Fruit fly (Drosophila melanogaster): ENCODE measurements around the gene Saf-B.

The Saf-B gene

dm6 chr3R:24787042-24787565 is 30.2 kb upstream of the Saf-B start, which contains the start of gene CG5805 (continued):
- peak; percentile 25; the same call in 1 of the 3 replicates for TF ChIP-seq CG34224 (GFP tag; IDR thresholded peaks at IDR 0.05; ENCODE audit: partially characterized antibody)
- TF ChIP-seq CG1233 (GFP tag; optimal IDR thresholded peaks at IDR 0.05) = peak; percentile 90
- no peak for TF ChIP-seq Doc3 (GFP tag; IDR thresholded peaks at IDR 0.05; ENCODE audit: partially characterized antibody)
- peak; percentile 63 for TF ChIP-seq jing (GFP tag; optimal IDR thresholded peaks at IDR 0.05)
- TF ChIP-seq NK7.1 (GFP tag; optimal IDR thresholded peaks at IDR 0.05) = peak; percentile 70
- peak; percentile 87 for TF ChIP-seq Lhr (GFP tag; optimal IDR thresholded peaks at IDR 0.05)
- peak; percentile 63 for TF ChIP-seq tin (GFP tag; optimal IDR thresholded peaks at IDR 0.05)
- peak; percentile 67 for TF ChIP-seq CG10267 (tag; optimal IDR thresholded peaks at IDR 0.05)
- TF ChIP-seq fd3F (GFP tag; optimal IDR thresholded peaks at IDR 0.05) = peak; percentile 80
- TF ChIP-seq nmo (GFP tag; optimal IDR thresholded peaks at IDR 0.05) = peak; percentile 86
- no peak for TF ChIP-seq CG32767 (GFP tag; IDR thresholded peaks at IDR 0.05)
- peak; percentile 89 for TF ChIP-seq CG7271 (tag; optimal IDR thresholded peaks at IDR 0.05)
- peak; percentile 40 for TF ChIP-seq Chrac-16 (GFP tag; optimal IDR thresholded peaks at IDR 0.05)
- TF ChIP-seq CG9437 (GFP tag; optimal IDR thresholded peaks at IDR 0.05) = peak; percentile 78
- peak; percentile 88 for TF ChIP-seq CG32532 (GFP tag; IDR thresholded peaks at IDR 0.05)
- peak; percentile 63 for TF ChIP-seq CG6272 (GFP tag; IDR thresholded peaks at IDR 0.05)
- peak; percentile 64 for TF ChIP-seq chn (GFP tag; optimal IDR thresholded peaks at IDR 0.05)
- 0 out of 2 replicates have a peak, but pooled peaks have one; percentile 22 for TF ChIP-seq sna (GFP tag; IDR thresholded peaks at IDR 0.05; ENCODE audit: partially characterized antibody)
- TF ChIP-seq ro (GFP tag; IDR thresholded peaks at IDR 0.05) = peak; percentile 18; the same call in 1 of the 2 replicates
- TF ChIP-seq Adf1 (GFP tag; IDR thresholded peaks at IDR 0.05) = peak; percentile 56; the same call in 1 of the 2 replicates
- TF ChIP-seq peb (GFP tag; IDR thresholded peaks at IDR 0.05) = peak; percentile 50
- peak; percentile 75 for TF ChIP-seq CG6854 (GFP tag; optimal IDR thresholded peaks at IDR 0.05)
- peak; percentile 88 for TF ChIP-seq phol (tag; optimal IDR thresholded peaks at IDR 0.05)
- peak; percentile 56 for TF ChIP-seq exex (tag; optimal IDR thresholded peaks at IDR 0.05)
- peak; percentile 75 for TF ChIP-seq unpg (GFP tag; optimal IDR thresholded peaks at IDR 0.05)
- peak; percentile 91 for TF ChIP-seq CG1603 (tag; optimal IDR thresholded peaks at IDR 0.05)
- peak; percentile 74 for TF ChIP-seq Bdp1 (GFP tag; optimal IDR thresholded peaks at IDR 0.05)
- peak; percentile 56 for TF ChIP-seq CG5180 (GFP tag; optimal IDR thresholded peaks at IDR 0.05)
- TF ChIP-seq CG14860 (GFP tag; IDR thresholded peaks at IDR 0.05; ENCODE audit: partially characterized antibody) = no peak
- no peak for TF ChIP-seq nau (GFP tag; optimal IDR thresholded peaks at IDR 0.05)
- peak; percentile 94 for TF ChIP-seq CG7987 (GFP tag; optimal IDR thresholded peaks at IDR 0.05)
- TF ChIP-seq CG10565 (GFP tag; optimal IDR thresholded peaks at IDR 0.05) = no peak
- TF ChIP-seq CG5953 (GFP tag; IDR thresholded peaks at IDR 0.05) = peak; percentile 70; the same call in 1 of the 2 replicates
- TF ChIP-seq en (GFP tag; optimal IDR thresholded peaks at IDR 0.05) = peak; percentile 51
- TF ChIP-seq Ada2b (GFP tag; IDR thresholded peaks at IDR 0.05) = peak; percentile 66; the same call in 1 of the 2 replicates
- TF ChIP-seq CG17359 (tag; optimal IDR thresholded peaks at IDR 0.05) = peak; percentile 82
- TF ChIP-seq ato (GFP tag; IDR thresholded peaks at IDR 0.05; ENCODE audit: partially characterized antibody) = no peak
- TF ChIP-seq CG18619 (GFP tag; optimal IDR thresholded peaks at IDR 0.05) = peak; percentile 91
- TF ChIP-seq Ets65A (GFP tag) = peak; percentile 99
- TF ChIP-seq Sry-β (GFP tag; optimal IDR thresholded peaks at IDR 0.05) = peak; percentile 17
- TF ChIP-seq zen (tag; optimal IDR thresholded peaks at IDR 0.05) = peak; percentile 79
- no peak; the same call in 1 of the 2 replicates for TF ChIP-seq amos (GFP tag; IDR thresholded peaks at IDR 0.05; ENCODE audit: partially characterized antibody)
- peak; percentile 78 for TF ChIP-seq Mad (GFP tag; optimal IDR thresholded peaks at IDR 0.05)
- peak; percentile 56 for TF ChIP-seq cwo (GFP tag; optimal IDR thresholded peaks at IDR 0.05)
- TF ChIP-seq ara (GFP tag; IDR thresholded peaks at IDR 0.05) = peak; percentile 73
- TF ChIP-seq tio (GFP tag; optimal IDR thresholded peaks at IDR 0.05) = no peak
- peak; percentile 97 for TF ChIP-seq ci (GFP tag; IDR thresholded peaks at IDR 0.05)
- no peak for TF ChIP-seq D (optimal IDR thresholded peaks at IDR 0.05)
- TF ChIP-seq D (GFP tag; optimal IDR thresholded peaks at IDR 0.05) = peak; percentile 79

All from whole organism, embryonic.